Fruit fly (Drosophila melanogaster) whole organism, pupa: Measurements from ENCODE around the gene Dhdds.
A peak's percentile ranks its signal among the peaks of the same experiment; 100 is the strongest.

ENCODE experiments used
- CG10348 ChIP-seq: fragments of 200-800 bp; sonication (Bioruptor generic); IDR thresholded peaks from 2 replicates; pipeline ENCODE4 v1.3.6; 2022; ENCODE audit warnings: missing biosample characterization, missing genetic modification characterization
- CG12605 ChIP-seq: fragments of 200-800 bp; sonication (Bioruptor generic); IDR thresholded peaks from 2 replicates; pipeline ENCODE4 v1.3.6; 2022; ENCODE audit warnings: missing biosample characterization, missing genetic modification characterization
- CG13204 ChIP-seq: fragments of 200-800 bp; sonication (Bioruptor generic); optimal IDR thresholded peaks from 2 replicates; lab custom pipeline; 2018; ENCODE audit warnings: missing biosample characterization, mild to moderate bottlenecking, missing genetic modification characterization, moderate library complexity
- CG14655 ChIP-seq: fragments of 200-800 bp; sonication (Bioruptor generic); optimal IDR thresholded peaks from 3 replicates; lab custom pipeline; 2017; ENCODE audit warnings: mild to moderate bottlenecking, missing biosample characterization, missing genetic modification reagents, missing genetic modification characterization
- CG15710 ChIP-seq: fragments of 200-800 bp; sonication (Bioruptor generic); optimal IDR thresholded peaks from 2 replicates; lab custom pipeline; 2018; ENCODE audit warnings: missing biosample characterization, mild to moderate bottlenecking, missing genetic modification characterization, moderate library complexity
- CG17806 ChIP-seq: fragments of 200-800 bp; sonication (Bioruptor generic); optimal IDR thresholded peaks from 2 replicates; lab custom pipeline; 2018; ENCODE audit warnings: missing biosample characterization, mild to moderate bottlenecking, missing genetic modification characterization, moderate library complexity
- CG32121 ChIP-seq: fragments of 200-800 bp; sonication (Bioruptor generic); IDR thresholded peaks from 2 replicates; pipeline ENCODE4 v1.3.6; 2022; ENCODE audit warnings: missing biosample characterization, missing genetic modification characterization
- CG34367 ChIP-seq: fragments of 200-800 bp; sonication (Bioruptor generic); optimal IDR thresholded peaks from 2 replicates; lab custom pipeline; 2018; ENCODE audit warnings: missing biosample characterization, mild to moderate bottlenecking, missing genetic modification characterization
- CG4496 ChIP-seq: fragments of 200-800 bp; sonication (Bioruptor generic); IDR thresholded peaks from 3 replicates; pipeline ENCODE4 v1.3.6; 2022; ENCODE audit warnings: missing biosample characterization, missing genetic modification characterization
- CG8159 ChIP-seq: fragments of 200-800 bp; sonication (Bioruptor generic); optimal IDR thresholded peaks from 3 replicates; lab custom pipeline; 2018; ENCODE audit warnings: missing biosample characterization, mild to moderate bottlenecking, missing genetic modification characterization, moderate library complexity
- CG8301 ChIP-seq: fragments of 200-800 bp; sonication (Bioruptor generic); optimal IDR thresholded peaks from 2 replicates; lab custom pipeline; 2018; ENCODE audit warnings: missing biosample characterization, mild to moderate bottlenecking, missing genetic modification characterization
- CG9948 ChIP-seq: fragments of 200-800 bp; sonication (Bioruptor generic); optimal IDR thresholded peaks from 2 replicates; lab custom pipeline; 2018; ENCODE audit warnings: missing biosample characterization, mild to moderate bottlenecking, missing genetic modification characterization, moderate library complexity
- D1 ChIP-seq: fragments of 200-800 bp; sonication (Bioruptor generic); optimal IDR thresholded peaks from 2 replicates; lab custom pipeline; 2018; ENCODE audit warnings: missing biosample characterization, mild to moderate bottlenecking, missing genetic modification characterization, moderate library complexity
- EcR ChIP-seq: fragments of 200-800 bp; sonication (Bioruptor generic); optimal IDR thresholded peaks from 3 replicates; lab custom pipeline; 2019; ENCODE audit warnings: missing biosample characterization, missing genetic modification characterization, mild to moderate bottlenecking, moderate library complexity, missing genetic modification reagents
- Ets98B ChIP-seq: fragments of 200-800 bp; sonication (Bioruptor generic); IDR thresholded peaks from 2 replicates; pipeline ENCODE4 v1.3.6; 2022; ENCODE audit warnings: missing biosample characterization, missing genetic modification characterization
- Pif1A ChIP-seq: fragments of 200-800 bp; sonication (Bioruptor generic); optimal IDR thresholded peaks from 3 replicates; lab custom pipeline; 2016; ENCODE audit warnings: missing biosample characterization, missing genetic modification characterization
- Pif1B ChIP-seq: fragments of 200-800 bp; sonication (Bioruptor generic); optimal IDR thresholded peaks from 3 replicates; lab custom pipeline; 2016; ENCODE audit warnings: missing biosample characterization, missing genetic modification characterization
- Snoo ChIP-seq: fragments of 200-800 bp; sonication (Bioruptor generic); optimal IDR thresholded peaks from 3 replicates; lab custom pipeline; 2017; ENCODE audit warnings: missing biosample characterization, mild to moderate bottlenecking, missing genetic modification characterization, inconsistent platforms
- fd96Ca ChIP-seq: fragments of 200-800 bp; sonication (Bioruptor generic); IDR thresholded peaks from 3 replicates; pipeline ENCODE4 v1.3.6; 2022; ENCODE audit warnings: missing biosample characterization, missing genetic modification characterization
- gl ChIP-seq: fragments of 200-800 bp; sonication (Bioruptor generic); optimal IDR thresholded peaks from 2 replicates; lab custom pipeline; 2018; ENCODE audit warnings: missing biosample characterization, mild to moderate bottlenecking, missing genetic modification characterization
- rn ChIP-seq: fragments of 200-800 bp; sonication (Bioruptor generic); IDR thresholded peaks from 2 replicates; pipeline ENCODE4 v1.3.6; 2022; ENCODE audit warnings: missing biosample characterization, missing genetic modification characterization

Gene Dhdds

DNA sequence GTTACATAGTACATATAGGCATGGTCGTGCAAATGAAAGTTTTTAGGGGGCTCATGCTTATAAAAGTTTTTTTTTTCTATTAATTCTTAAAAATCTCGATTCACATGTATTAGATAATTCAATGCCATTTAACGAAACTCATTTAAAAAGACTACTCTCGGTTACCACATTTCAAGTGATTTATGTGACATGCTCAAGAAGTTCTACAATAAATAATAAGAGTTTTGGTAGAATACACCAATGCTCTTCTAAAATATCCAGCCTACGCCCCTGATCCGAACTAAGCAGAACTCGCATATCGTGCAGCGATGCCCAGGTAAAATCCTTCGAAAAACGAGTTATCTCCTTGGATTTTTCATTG, 40.6 kb downstream of the Dhdds start:
- no peak for TF ChIP-seq rn (GFP tag; lab: Robert Waterston, UW)
- 0 out of 2 replicates have a peak, but pooled peaks have one; percentile 7 for TF ChIP-seq Ets98B
- TF ChIP-seq CG17806 (tag; lab: Kevin White, UChicago) = peak; percentile 47
- no peak for TF ChIP-seq gl (tag; lab: Kevin White, UChicago)
- peak; percentile 63 for TF ChIP-seq Pif1A (GFP tag; lab: Kevin White, UChicago)
- TF ChIP-seq CG32121 (GFP tag; lab: Robert Waterston, UW) = no peak
- peak; percentile 33 for TF ChIP-seq CG34367
- TF ChIP-seq CG15710 = peak; percentile 65
- TF ChIP-seq Pif1B = no peak
- TF ChIP-seq fd96Ca (GFP tag; lab: Robert Waterston, UW) = no peak
- peak; percentile 58 for TF ChIP-seq CG8159 (tag; lab: Kevin White, UChicago)
- TF ChIP-seq CG9948 (tag; lab: Kevin White, UChicago) = peak; percentile 56
- TF ChIP-seq CG4496 (GFP tag; lab: Robert Waterston, UW) = peak; percentile 58; the same call in 2 of the 3 replicates
- no peak for TF ChIP-seq D1 (tag; lab: Kevin White, UChicago)
- no peak for TF ChIP-seq CG10348 (GFP tag; lab: Robert Waterston, UW)
- no peak for TF ChIP-seq CG13204 (GFP tag; lab: Kevin White, UChicago)
- no peak for TF ChIP-seq CG12605
- TF ChIP-seq CG8301 (tag; lab: Kevin White, UChicago) = peak; percentile 54
- peak; percentile 44 for TF ChIP-seq Snoo (tag; lab: Kevin White, UChicago)
- peak; percentile 77 for TF ChIP-seq CG14655 (GFP tag; lab: Kevin White, UChicago)
- no peak for TF ChIP-seq EcR

DNA sequence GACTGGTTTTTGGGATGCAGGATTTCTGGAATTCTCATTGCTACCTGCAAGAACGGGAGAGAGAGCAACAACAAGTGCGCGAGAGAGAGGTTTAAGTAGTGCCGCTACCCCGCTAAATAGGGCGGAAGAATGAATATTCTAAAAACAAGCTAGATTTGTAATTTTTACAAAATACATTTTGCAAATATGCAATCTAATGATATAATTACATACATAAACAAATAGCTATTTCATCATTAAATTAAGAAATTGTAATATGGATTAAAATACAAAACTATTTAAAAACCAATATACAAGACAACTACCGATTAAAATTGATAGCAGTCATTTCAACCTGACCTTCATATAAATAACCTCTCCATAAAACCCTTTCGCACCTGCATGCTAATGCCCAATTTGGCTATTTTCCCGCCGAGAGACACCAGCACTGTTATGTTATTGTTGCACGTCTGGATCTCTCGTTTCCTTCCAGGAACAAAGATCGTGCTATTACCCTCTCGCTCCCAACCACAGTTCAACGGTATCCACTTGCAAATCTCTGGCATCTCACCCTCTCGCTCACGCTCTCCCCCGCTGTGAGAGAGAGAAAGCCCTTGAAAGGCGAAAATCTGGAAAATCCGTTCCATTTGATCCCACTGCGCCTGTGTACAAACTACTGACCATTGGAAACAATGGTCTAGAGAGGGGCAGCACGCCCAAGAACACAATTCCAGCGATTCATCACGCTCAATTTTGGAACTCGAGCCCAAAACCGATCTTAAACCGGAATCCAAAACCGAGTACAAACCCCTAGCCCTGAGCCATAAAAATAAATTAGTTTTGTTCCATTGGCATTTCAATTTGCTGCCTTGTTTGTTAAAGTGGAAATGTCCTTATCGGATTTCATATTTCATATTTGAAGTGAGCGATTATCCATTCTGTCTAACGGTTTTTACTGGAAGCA, 41.3 kb downstream of the Dhdds start, which contains the start of gene Nek2:
Nek2 (minus strand) TSS at position 51 of the 943 bp plus-strand sequence.
- no peak for TF ChIP-seq CG4496 (GFP tag; lab: Robert Waterston, UW)
- peak; percentile 32 for TF ChIP-seq CG9948 (tag; lab: Kevin White, UChicago)
- TF ChIP-seq Snoo (tag; lab: Kevin White, UChicago) = peak; percentile 23
- no peak for TF ChIP-seq CG17806 (tag; lab: Kevin White, UChicago)
- peak; percentile 40 for TF ChIP-seq CG8159 (tag; lab: Kevin White, UChicago)
- peak; percentile 38 for TF ChIP-seq CG8301 (tag; lab: Kevin White, UChicago)
- peak; percentile 26 for TF ChIP-seq Pif1B
- peak; percentile 1 for TF ChIP-seq D1 (tag; lab: Kevin White, UChicago)
- TF ChIP-seq EcR = peak; percentile 32
- peak; percentile 48 for TF ChIP-seq CG14655 (GFP tag; lab: Kevin White, UChicago)
- TF ChIP-seq rn (GFP tag; lab: Robert Waterston, UW) = no peak
- peak; percentile 22 for TF ChIP-seq CG34367
- peak; percentile 15 for TF ChIP-seq Pif1A (GFP tag; lab: Kevin White, UChicago)
- peak; percentile 7 for TF ChIP-seq CG15710

DNA sequence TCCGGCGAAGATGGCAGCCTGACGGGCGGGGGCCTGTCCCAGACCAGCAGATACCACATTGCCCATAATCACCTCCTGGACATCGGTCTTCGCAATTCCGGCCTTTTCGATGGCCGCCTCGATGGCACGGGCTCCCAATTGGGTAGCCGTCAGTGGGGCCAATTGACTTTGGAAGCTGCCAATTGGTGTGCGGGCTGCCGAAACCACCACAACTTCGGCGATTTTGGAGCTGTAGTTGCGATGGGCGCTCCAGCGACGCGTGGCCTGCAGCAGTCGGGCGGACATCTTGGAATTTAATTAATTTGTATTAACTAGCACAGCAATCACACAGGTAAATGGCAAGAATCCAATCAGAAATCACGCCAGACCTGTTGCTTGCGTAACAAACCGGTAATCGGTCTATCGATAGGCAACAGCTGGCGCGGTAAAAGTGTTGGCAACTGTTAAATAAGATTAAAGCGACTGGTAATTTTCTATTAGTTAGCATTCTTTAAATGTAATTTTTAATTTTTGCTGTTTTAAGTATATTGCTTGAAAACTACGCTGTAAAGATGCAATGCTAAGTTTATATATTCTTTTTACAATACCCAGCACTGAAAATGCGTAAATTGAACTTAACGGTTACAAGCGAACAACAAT, 44.6 kb downstream of the Dhdds start, which contains the start of gene Acat1:
Acat1 (minus strand) TSS at position 400 of the 639 bp plus-strand sequence.
- TF ChIP-seq CG12605 (peak; percentile 52), Pif1A (GFP tag; lab: Kevin White, UChicago) (peak; percentile 80), CG9948 (tag; lab: Kevin White, UChicago) (no peak), D1 (tag; lab: Kevin White, UChicago) (peak; percentile 32), CG4496 (GFP tag; lab: Robert Waterston, UW) (peak; percentile 78), CG8301 (tag; lab: Kevin White, UChicago) (peak; percentile 52), Pif1B (peak; percentile 81), CG8159 (tag; lab: Kevin White, UChicago) (peak; percentile 52), CG32121 (GFP tag; lab: Robert Waterston, UW) (peak; percentile 48; the same call in 1 of the 2 replicates), rn (GFP tag; lab: Robert Waterston, UW) (peak; percentile 63; the same call in 1 of the 2 replicates), fd96Ca (GFP tag; lab: Robert Waterston, UW) (no peak), CG10348 (GFP tag; lab: Robert Waterston, UW) (no peak), gl (tag; lab: Kevin White, UChicago) (no peak), Ets98B (peak; percentile 62; the same call in 1 of the 2 replicates), CG13204 (GFP tag; lab: Kevin White, UChicago) (no peak), CG17806 (tag; lab: Kevin White, UChicago) (peak; percentile 65), CG34367 (peak; percentile 47), CG15710 (peak; percentile 55), CG14655 (GFP tag; lab: Kevin White, UChicago) (peak; percentile 55), EcR (no peak), Snoo (tag; lab: Kevin White, UChicago) (no peak)

DNA sequence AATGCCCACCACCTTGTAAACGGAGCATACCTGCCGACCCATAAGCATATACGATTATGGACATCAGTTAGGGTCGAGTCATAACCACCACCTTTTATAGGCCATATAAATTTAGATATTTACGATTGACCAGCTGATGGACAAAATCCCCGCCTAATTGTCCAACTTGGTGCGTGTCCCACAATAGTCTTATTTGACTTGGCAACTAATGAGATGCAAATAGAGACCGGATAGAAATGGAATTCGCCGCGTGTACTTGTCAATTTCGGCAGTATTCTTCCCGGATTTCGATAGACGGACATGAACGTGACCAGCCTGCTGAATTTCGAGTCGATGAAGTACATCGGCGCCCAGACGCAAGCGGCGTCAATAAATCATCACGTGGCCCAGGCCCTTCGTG, 48.8 kb downstream of the Dhdds start, which contains the start of gene Ir7g:
Ir7g (plus strand) TSS at position 301 of the 400 bp plus-strand sequence.
- TF ChIP-seq D1 (tag; lab: Kevin White, UChicago) (no peak), CG8159 (tag; lab: Kevin White, UChicago) (no peak)

DNA sequence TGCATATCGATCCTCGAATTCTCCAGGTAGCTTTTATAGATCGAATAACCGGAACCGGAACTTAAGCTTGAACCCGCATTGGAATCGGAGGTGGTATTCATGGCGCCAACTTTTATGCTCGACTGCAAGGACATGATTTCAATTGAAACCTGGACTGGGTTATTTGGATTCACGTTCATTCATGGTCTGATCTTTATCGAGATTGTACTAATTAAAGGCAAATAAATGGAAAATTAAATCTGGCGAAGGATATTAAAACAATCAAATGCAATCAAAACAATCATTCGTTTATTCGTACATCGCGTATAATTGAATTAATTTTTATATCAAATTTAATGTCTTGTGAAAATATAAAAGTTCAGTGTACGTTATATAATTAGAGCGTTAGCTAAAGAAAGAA, 49.2 kb downstream of the Dhdds start, which contains the start of gene Ir7f:
Ir7f (minus strand) TSS at position 101 of the 400 bp plus-strand sequence.
- TF ChIP-seq CG12605 = no peak
- TF ChIP-seq Pif1A (GFP tag; lab: Kevin White, UChicago) = no peak
- TF ChIP-seq CG32121 (GFP tag; lab: Robert Waterston, UW) = no peak
- TF ChIP-seq fd96Ca (GFP tag; lab: Robert Waterston, UW) = no peak
- TF ChIP-seq D1 (tag; lab: Kevin White, UChicago) = no peak
- no peak for TF ChIP-seq CG15710
- no peak for TF ChIP-seq gl (tag; lab: Kevin White, UChicago)
- TF ChIP-seq CG17806 (tag; lab: Kevin White, UChicago) = no peak
- TF ChIP-seq Snoo (tag; lab: Kevin White, UChicago) = no peak
- TF ChIP-seq CG14655 (GFP tag; lab: Kevin White, UChicago) = no peak
- TF ChIP-seq CG8301 (tag; lab: Kevin White, UChicago) = no peak
- no peak for TF ChIP-seq Pif1B
- TF ChIP-seq rn (GFP tag; lab: Robert Waterston, UW) = no peak
- TF ChIP-seq CG9948 (tag; lab: Kevin White, UChicago) = no peak
- no peak for TF ChIP-seq CG34367
